Worm (Caenorhabditis elegans) whole organism, early embryonic: ENCODE data around the gene ugt-2.

Experiments used
- B0310.2 ChIP-seq: sonication (generic microtip); optimal IDR thresholded peaks from 2 replicates; lab custom pipeline; 2016; ENCODE audit warnings: mild to moderate bottlenecking, missing genetic modification characterization, missing compliant biosample characterization
- F13C5.2 ChIP-seq: sonication (generic microtip); optimal IDR thresholded peaks from 2 replicates; lab custom pipeline; 2017; ENCODE audit warnings: mild to moderate bottlenecking, missing genetic modification characterization, inconsistent platforms, missing compliant biosample characterization
- aly-1 ChIP-seq: sonication (generic microtip); optimal IDR thresholded peaks from 2 replicates; lab custom pipeline; 2016; ENCODE audit warnings: missing genetic modification characterization, missing compliant biosample characterization
- ama-1 ChIP-seq: fragments of 150-350 bp; optimal IDR thresholded peaks from 2 replicates; lab custom pipeline; 2014
- ceh-13 ChIP-seq: fragments of 200-800 bp; sonication (Bioruptor generic); optimal IDR thresholded peaks from 2 replicates; lab custom pipeline; 2018; ENCODE audit warnings: mild to moderate bottlenecking, missing genetic modification characterization, missing compliant biosample characterization
- ceh-36 ChIP-seq: sonication (generic microtip); optimal IDR thresholded peaks from 2 replicates; lab custom pipeline; 2016; ENCODE audit warnings: missing genetic modification characterization, inconsistent platforms, missing compliant biosample characterization
- ets-7 ChIP-seq: sonication (generic microtip); optimal IDR thresholded peaks from 2 replicates; lab custom pipeline; 2016; ENCODE audit warnings: missing genotype, missing genetic modification characterization, missing compliant biosample characterization
- flt-1 ChIP-seq: fragments of 200-800 bp; sonication (Bioruptor generic); IDR thresholded peaks from 2 replicates; pipeline ENCODE4 v1.3.6; 2022; ENCODE audit warnings: missing genetic modification characterization, missing compliant biosample characterization
- hmbx-1 ChIP-seq: sonication (generic microtip); optimal IDR thresholded peaks from 2 replicates; lab custom pipeline; 2016; ENCODE audit warnings: mild to moderate bottlenecking, missing genetic modification characterization, missing compliant biosample characterization
- hmg-4 ChIP-seq: fragments of 200-800 bp; sonication (Bioruptor generic); optimal IDR thresholded peaks from 2 replicates; lab custom pipeline; 2018; ENCODE audit warnings: mild to moderate bottlenecking, missing genetic modification characterization, missing compliant biosample characterization
- hnd-1 ChIP-seq: sonication (generic microtip); optimal IDR thresholded peaks from 2 replicates; lab custom pipeline; 2016; ENCODE audit warnings: missing genetic modification characterization, missing compliant biosample characterization
- pes-1 ChIP-seq: fragments of 200-800 bp; sonication (Bioruptor generic); IDR thresholded peaks from 2 replicates; pipeline ENCODE4 v1.3.6; 2022; ENCODE audit warnings: missing genetic modification reagents, missing genetic modification characterization, missing compliant biosample characterization
- scrt-1 ChIP-seq: fragments of 200-800 bp; sonication (Bioruptor generic); IDR thresholded peaks from 2 replicates; pipeline ENCODE4 v1.3.6; 2022; ENCODE audit warnings: missing genetic modification characterization, missing compliant biosample characterization
- sea-1 ChIP-seq: fragments of 200-800 bp; sonication (Bioruptor generic); conservative IDR thresholded peaks from 2 replicates; pipeline ENCODE4 v1.3.6; 2022; ENCODE audit warnings: missing genetic modification characterization, missing compliant biosample characterization
- tbx-11 ChIP-seq: fragments of 200-800 bp; sonication (Bioruptor generic); IDR thresholded peaks from 2 replicates; pipeline ENCODE4 v1.3.6; 2022; ENCODE audit warnings: missing genetic modification characterization, missing compliant biosample characterization
- tbx-37 ChIP-seq: fragments of 200-800 bp; sonication (Bioruptor generic); conservative IDR thresholded peaks from 2 replicates; pipeline ENCODE4 v1.3.6; 2022; ENCODE audit warnings: missing genetic modification reagents, missing genetic modification characterization, missing compliant biosample characterization
- tra-4 ChIP-seq: sonication (generic microtip); optimal IDR thresholded peaks from 2 replicates; lab custom pipeline; 2017; ENCODE audit warnings: missing genetic modification characterization, missing compliant biosample characterization

Gene ugt-2

DNA sequence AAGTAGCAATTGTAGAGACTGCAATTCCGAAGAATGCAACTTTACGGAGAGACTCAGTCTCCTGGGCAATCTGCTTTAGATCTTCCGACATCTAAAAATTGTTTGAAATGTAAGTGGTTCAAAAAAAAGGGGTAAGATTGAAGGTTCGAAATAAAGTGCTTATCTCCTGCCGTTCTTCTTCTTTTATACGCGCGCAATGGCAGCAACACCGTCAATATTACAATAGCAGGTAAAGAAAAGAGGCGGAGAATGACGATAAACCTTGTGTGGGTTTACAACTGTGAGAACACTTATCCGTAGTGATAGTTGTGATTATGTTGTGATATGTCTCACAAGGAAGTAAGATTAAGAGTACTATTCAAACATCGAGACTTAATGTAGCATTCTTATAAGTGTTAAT is 23.2 kb downstream of the ugt-2 start, which contains the start of gene col-13:
Gene col-13, minus strand, starts transcription at position 101 of the 400 bp plus-strand sequence.
- TF ChIP-seq ceh-13 (GFP tag; lab: Kevin White, UChicago) (no peak), ama-1 (lab: Kevin White, UChicago) (no peak), hmbx-1 (no peak), scrt-1 (GFP tag; lab: Robert Waterston, UW) (no peak), ceh-36 (tag; lab: Kevin White, UChicago) (no peak), pes-1 (GFP tag; lab: Robert Waterston, UW) (no peak), flt-1 (GFP tag; lab: Robert Waterston, UW) (no peak), F13C5.2 (tag; lab: Kevin White, UChicago) (no peak), sea-1 (GFP tag; lab: Robert Waterston, UW) (no peak)

ce11 chrV:10423511-10423910 is 24.9 kb downstream of the ugt-2 start:
- TF ChIP-seq ama-1 (lab: Kevin White, UChicago) (no peak), scrt-1 (GFP tag; lab: Robert Waterston, UW) (no peak), hmg-4 (GFP tag; lab: Kevin White, UChicago) (no peak), sea-1 (GFP tag; lab: Robert Waterston, UW) (no peak), tbx-37 (GFP tag; lab: Robert Waterston, UW) (no peak), tbx-11 (GFP tag; lab: Robert Waterston, UW) (no peak), hmbx-1 (no peak), ets-7 (tag; lab: Kevin White, UChicago) (no peak), tra-4 (tag; lab: Kevin White, UChicago) (no peak), F13C5.2 (tag; lab: Kevin White, UChicago) (no peak), flt-1 (GFP tag; lab: Robert Waterston, UW) (no peak), ceh-13 (GFP tag; lab: Kevin White, UChicago) (no peak), pes-1 (GFP tag; lab: Robert Waterston, UW) (no peak)

- no peak for TF ChIP-seq hnd-1
- no peak for TF ChIP-seq tbx-37 (GFP tag; lab: Robert Waterston, UW)
- no peak for TF ChIP-seq ama-1 (lab: Kevin White, UChicago)
- no peak for TF ChIP-seq pes-1 (GFP tag; lab: Robert Waterston, UW)
- no peak for TF ChIP-seq ceh-36 (tag; lab: Kevin White, UChicago)
- no peak for TF ChIP-seq flt-1 (GFP tag; lab: Robert Waterston, UW)
- TF ChIP-seq tra-4 (tag; lab: Kevin White, UChicago): no peak
- no peak for TF ChIP-seq hmg-4 (GFP tag; lab: Kevin White, UChicago)
- no peak for TF ChIP-seq F13C5.2 (tag; lab: Kevin White, UChicago)
- no peak for TF ChIP-seq hmbx-1
- TF ChIP-seq aly-1 (tag; lab: Kevin White, UChicago): no peak
- TF ChIP-seq tbx-11 (GFP tag; lab: Robert Waterston, UW): no peak
- TF ChIP-seq scrt-1 (GFP tag; lab: Robert Waterston, UW): no peak
- no peak for TF ChIP-seq B0310.2 (tag; lab: Kevin White, UChicago)
- no peak for TF ChIP-seq ets-7 (tag; lab: Kevin White, UChicago)
- no peak for TF ChIP-seq sea-1 (GFP tag; lab: Robert Waterston, UW)
- no peak for TF ChIP-seq ceh-13 (GFP tag; lab: Kevin White, UChicago)
Observed at ce11 chrV:10425098-10425497, 26.5 kb downstream of the ugt-2 start, which contains the start of gene col-12. TSS of gene col-12 (minus strand) at chrV:10425198.

DNA sequence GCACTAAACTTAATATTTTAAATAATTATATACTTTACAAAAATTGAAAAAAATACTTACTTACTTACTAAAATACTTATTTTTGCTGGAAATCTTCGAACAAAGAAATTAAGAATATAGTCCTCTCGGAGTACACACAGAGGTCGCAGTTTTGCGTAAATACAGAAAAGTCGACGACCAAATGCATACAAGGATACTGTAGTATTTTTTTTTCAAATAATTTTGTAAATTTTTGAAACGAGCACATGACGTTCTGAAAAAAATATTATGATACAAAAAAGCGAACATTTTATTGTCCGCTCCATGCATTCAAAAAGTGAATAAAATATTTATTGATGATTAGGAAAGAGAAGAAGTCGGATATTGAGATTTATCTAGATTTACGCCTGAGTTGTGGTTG is 27.7 kb downstream of the ugt-2 start, which contains the start of gene apc-10:
Gene apc-10, minus strand, starts transcription at position 101 of the 400 bp plus-strand sequence.
- TF ChIP-seq F13C5.2 (tag; lab: Kevin White, UChicago) (no peak), tra-4 (tag; lab: Kevin White, UChicago) (no peak), ceh-13 (GFP tag; lab: Kevin White, UChicago) (no peak), tbx-11 (GFP tag; lab: Robert Waterston, UW) (no peak), tbx-37 (GFP tag; lab: Robert Waterston, UW) (no peak), hmbx-1 (no peak), sea-1 (GFP tag; lab: Robert Waterston, UW) (no peak), ceh-36 (tag; lab: Kevin White, UChicago) (no peak), scrt-1 (GFP tag; lab: Robert Waterston, UW) (no peak), hnd-1 (no peak), B0310.2 (tag; lab: Kevin White, UChicago) (no peak), pes-1 (GFP tag; lab: Robert Waterston, UW) (no peak), aly-1 (tag; lab: Kevin White, UChicago) (no peak), ets-7 (tag; lab: Kevin White, UChicago) (no peak), ama-1 (lab: Kevin White, UChicago) (no peak), hmg-4 (GFP tag; lab: Kevin White, UChicago) (no peak), flt-1 (GFP tag; lab: Robert Waterston, UW) (no peak)

DNA sequence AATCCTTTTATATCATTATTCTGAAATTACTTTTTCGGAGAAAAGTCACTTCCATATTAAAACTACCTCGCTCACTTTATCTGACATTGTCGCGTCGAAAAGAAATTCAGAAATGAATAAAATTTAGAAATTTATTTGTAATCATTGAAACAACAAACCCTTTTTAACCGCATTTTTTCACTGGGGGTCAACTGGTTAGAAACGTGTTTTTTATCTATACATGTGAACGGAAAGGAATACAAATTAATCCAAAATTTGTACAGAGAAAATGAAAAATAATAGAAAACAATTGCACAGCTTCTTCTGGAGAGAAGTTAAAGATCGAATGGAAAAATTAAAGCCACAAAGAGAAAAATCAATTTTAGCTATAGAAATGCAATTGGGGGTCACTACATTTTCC is 30.0 kb downstream of the ugt-2 start, which contains the start of gene tag-314:
Gene tag-314, minus strand, starts transcription at position 101 of the 400 bp plus-strand sequence.
- TF ChIP-seq sea-1 (GFP tag; lab: Robert Waterston, UW) (no peak), flt-1 (GFP tag; lab: Robert Waterston, UW) (no peak), tbx-11 (GFP tag; lab: Robert Waterston, UW) (no peak), ets-7 (tag; lab: Kevin White, UChicago) (no peak), scrt-1 (GFP tag; lab: Robert Waterston, UW) (no peak), ceh-36 (tag; lab: Kevin White, UChicago) (no peak), aly-1 (tag; lab: Kevin White, UChicago) (no peak), hmbx-1 (no peak), F13C5.2 (tag; lab: Kevin White, UChicago) (no peak), hnd-1 (no peak)

DNA sequence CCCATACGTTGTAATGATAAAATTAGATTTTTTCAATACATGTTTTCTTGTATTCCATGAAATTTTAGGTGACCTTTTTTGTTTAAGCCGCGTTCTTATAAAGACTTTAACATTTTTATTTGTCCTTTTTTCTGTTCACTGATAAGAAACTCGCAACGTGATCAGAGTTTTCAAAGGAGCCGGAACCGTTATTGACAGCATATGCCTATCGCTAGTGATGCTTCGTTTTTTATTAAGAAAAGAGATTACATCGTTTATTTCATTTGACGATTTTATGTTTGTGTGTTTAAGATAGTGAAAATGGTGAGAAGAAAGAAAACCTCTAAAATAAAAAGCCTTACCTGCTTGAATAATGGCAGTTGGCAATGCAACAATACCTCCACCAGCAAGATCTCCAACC is 34.0 kb downstream of the ugt-2 start:
- TF ChIP-seq flt-1 (GFP tag; lab: Robert Waterston, UW) (no peak), ets-7 (tag; lab: Kevin White, UChicago) (no peak), pes-1 (GFP tag; lab: Robert Waterston, UW) (no peak), tbx-37 (GFP tag; lab: Robert Waterston, UW) (no peak), F13C5.2 (tag; lab: Kevin White, UChicago) (no peak), B0310.2 (tag; lab: Kevin White, UChicago) (no peak), sea-1 (GFP tag; lab: Robert Waterston, UW) (no peak), hmg-4 (GFP tag; lab: Kevin White, UChicago) (no peak), hnd-1 (no peak), ceh-36 (tag; lab: Kevin White, UChicago) (no peak), hmbx-1 (no peak), ama-1 (lab: Kevin White, UChicago) (no peak), tra-4 (tag; lab: Kevin White, UChicago) (no peak), tbx-11 (GFP tag; lab: Robert Waterston, UW) (no peak), aly-1 (tag; lab: Kevin White, UChicago) (no peak), ceh-13 (GFP tag; lab: Kevin White, UChicago) (no peak), scrt-1 (GFP tag; lab: Robert Waterston, UW) (no peak)
